Comparison of ENCODE assay signal across 1 fruit fly cellular context in the genomic region with DNA sequence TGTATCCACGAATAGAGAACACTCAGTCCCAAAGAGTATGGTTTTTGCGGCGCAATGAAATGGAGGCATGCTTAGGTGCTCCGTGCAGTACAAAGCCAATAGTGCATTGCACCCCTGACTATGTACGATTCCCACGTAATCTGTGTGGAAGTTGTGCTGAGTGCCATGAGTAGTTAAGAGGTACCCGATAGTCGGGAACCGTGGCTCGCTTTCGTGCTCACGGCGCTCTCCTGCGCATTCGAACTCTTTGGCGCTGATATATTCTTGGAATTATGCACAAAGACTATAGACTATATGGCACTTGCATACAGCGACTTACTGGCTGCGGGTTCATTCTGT.
A peak's percentile ranks its signal among the peaks of the same experiment; 100 is the strongest.
TF ChIP-seq lines count a peak whose summit lies in the region.

No protein-coding gene starts in this region.

TF ChIP-seq in whole organism, embryonic, 481 proteins besides CTCF, POLR2A, EP300 and RAD21 (continued from another document and continues in another):
- TF ChIP-seq CG34422 (GFP tag; IDR thresholded peaks at IDR 0.05; lab: Robert Waterston, UW) (no peak), CG31365 (tag; optimal IDR thresholded peaks at IDR 0.05; lab: Kevin White, UChicago) (no peak), sr (GFP tag; IDR thresholded peaks at IDR 0.05; lab: Robert Waterston, UW) (no peak), CG7745 (tag; optimal IDR thresholded peaks at IDR 0.05; lab: Kevin White, UChicago) (no peak), onecut (GFP tag; IDR thresholded peaks at IDR 0.05; lab: Robert Waterston, UW) (no peak), ranshi (GFP tag; IDR thresholded peaks at IDR 0.05; lab: Robert Waterston, UW) (no peak), CG43689 (GFP tag; IDR thresholded peaks at IDR 0.05; lab: Robert Waterston, UW) (no peak), az2 (GFP tag; optimal IDR thresholded peaks at IDR 0.05; lab: Kevin White, UChicago) (no peak), Dek (tag; optimal IDR thresholded peaks at IDR 0.05; lab: Kevin White, UChicago) (no peak), CG2120 (GFP tag; optimal IDR thresholded peaks at IDR 0.05; lab: Kevin White, UChicago) (peak; percentile 28), dmrt11E (tag; optimal IDR thresholded peaks at IDR 0.05; lab: Kevin White, UChicago) (no peak), gsb-n (tag; optimal IDR thresholded peaks at IDR 0.05; lab: Kevin White, UChicago) (no peak), H15 (GFP tag; IDR thresholded peaks at IDR 0.05; lab: Robert Waterston, UW) (no peak), CG42726 (GFP tag; IDR thresholded peaks at IDR 0.05; lab: Robert Waterston, UW; ENCODE audit: partially characterized antibody) (no peak), danr (GFP tag; IDR thresholded peaks at IDR 0.05; lab: Robert Waterston, UW) (no peak), lilli (GFP tag; optimal IDR thresholded peaks at IDR 0.05; lab: Kevin White, UChicago) (no peak), CG11093 (GFP tag; IDR thresholded peaks at IDR 0.05; lab: Robert Waterston, UW) (no peak), CG8388 (GFP tag; optimal IDR thresholded peaks at IDR 0.05; lab: Kevin White, UChicago) (no peak), CG7357 (GFP tag; IDR thresholded peaks at IDR 0.05; lab: Robert Waterston, UW) (no peak), Ssrp (tag; optimal IDR thresholded peaks at IDR 0.05; lab: Kevin White, UChicago) (no peak), CG13894 (tag; optimal IDR thresholded peaks at IDR 0.05; lab: Kevin White, UChicago) (no peak), tx (GFP tag; optimal IDR thresholded peaks at IDR 0.05; lab: Kevin White, UChicago) (peak; percentile 8), CG6813 (GFP tag; optimal IDR thresholded peaks at IDR 0.05; lab: Kevin White, UChicago) (no peak), Ets65A (GFP tag; lab: Kevin White, UChicago) (no peak), Hr39 (optimal IDR thresholded peaks at IDR 0.05; lab: Kevin White, UChicago) (no peak), CG11456 (GFP tag; IDR thresholded peaks at IDR 0.05; lab: Robert Waterston, UW) (no peak), Mad (GFP tag; optimal IDR thresholded peaks at IDR 0.05; lab: Kevin White, UChicago) (no peak), CG8281 (tag; optimal IDR thresholded peaks at IDR 0.05; lab: Kevin White, UChicago) (no peak), org-1 (GFP tag; optimal IDR thresholded peaks at IDR 0.05; lab: Kevin White, UChicago) (peak; percentile 4), CG14014 (GFP tag; IDR thresholded peaks at IDR 0.05; lab: Robert Waterston, UW) (no peak), Gsc (GFP tag; IDR thresholded peaks at IDR 0.05; lab: Robert Waterston, UW) (no peak), shn (GFP tag; optimal IDR thresholded peaks at IDR 0.05; lab: Kevin White, UChicago) (no peak), CG9817 (tag; optimal IDR thresholded peaks at IDR 0.05; lab: Kevin White, UChicago) (no peak), Elba2 (GFP tag; optimal IDR thresholded peaks at IDR 0.05; lab: Kevin White, UChicago) (no peak), Sin3A (optimal IDR thresholded peaks at IDR 0.05; lab: Kevin White, UChicago) (no peak), CG6854 (GFP tag; optimal IDR thresholded peaks at IDR 0.05; lab: Kevin White, UChicago) (no peak), psq (GFP tag; optimal IDR thresholded peaks at IDR 0.05; lab: Kevin White, UChicago) (no peak), Meics (GFP tag; optimal IDR thresholded peaks at IDR 0.05; lab: Kevin White, UChicago) (no peak), Atf6 (GFP tag; IDR thresholded peaks at IDR 0.05; lab: Robert Waterston, UW) (no peak; the same call in 1 of the 2 replicates), fd102C (GFP tag; optimal IDR thresholded peaks at IDR 0.05; lab: Kevin White, UChicago) (no peak), nerfin-1 (tag; optimal IDR thresholded peaks at IDR 0.05; lab: Kevin White, UChicago) (no peak), tll (GFP tag; optimal IDR thresholded peaks at IDR 0.05; lab: Kevin White, UChicago) (no peak), CG2129 (GFP tag; IDR thresholded peaks at IDR 0.05; lab: Robert Waterston, UW; ENCODE audit: partially characterized antibody) (no peak), mirr (GFP tag; optimal IDR thresholded peaks at IDR 0.05; lab: Kevin White, UChicago) (no peak), unc-4 (GFP tag; IDR thresholded peaks at IDR 0.05; lab: Robert Waterston, UW; ENCODE audit: partially characterized antibody) (no peak), CG10565 (GFP tag; optimal IDR thresholded peaks at IDR 0.05; lab: Kevin White, UChicago) (no peak), CG1529 (GFP tag; optimal IDR thresholded peaks at IDR 0.05; lab: Kevin White, UChicago) (no peak), CG9876 (GFP tag; optimal IDR thresholded peaks at IDR 0.05; lab: Kevin White, UChicago) (no peak), Nf-YA (GFP tag; IDR thresholded peaks at IDR 0.05; lab: Robert Waterston, UW) (no peak), E2f2 (GFP tag; IDR thresholded peaks at IDR 0.05; lab: Robert Waterston, UW) (no peak), gcm2 (GFP tag; optimal IDR thresholded peaks at IDR 0.05; lab: Kevin White, UChicago) (no peak), gt (GFP tag; IDR thresholded peaks at IDR 0.05; lab: Robert Waterston, UW) (no peak), eve (GFP tag; optimal IDR thresholded peaks at IDR 0.05; lab: Kevin White, UChicago) (no peak), CG12744 (GFP tag; optimal IDR thresholded peaks at IDR 0.05; lab: Kevin White, UChicago) (no peak), esg (GFP tag; conservative IDR thresholded peaks at IDR 0.05; lab: Robert Waterston, UW) (0 out of 2 replicates have a peak, but pooled peaks have one; percentile 9), slbo (GFP tag; IDR thresholded peaks at IDR 0.05; lab: Robert Waterston, UW) (peak; percentile 37; the same call in 1 of the 2 replicates), CG11696 (GFP tag; IDR thresholded peaks at IDR 0.05; lab: Robert Waterston, UW) (no peak), twi (tag; optimal IDR thresholded peaks at IDR 0.05; lab: Kevin White, UChicago) (no peak), otp (GFP tag; IDR thresholded peaks at IDR 0.05; lab: Robert Waterston, UW) (no peak), tgo (GFP tag; IDR thresholded peaks at IDR 0.05; lab: Robert Waterston, UW) (no peak), BEAF-32 (GFP tag; optimal IDR thresholded peaks at IDR 0.05; lab: Kevin White, UChicago) (no peak), Rfx (GFP tag; IDR thresholded peaks at IDR 0.05; lab: Robert Waterston, UW) (peak; percentile 34; the same call in 1 of the 2 replicates), chn (GFP tag; optimal IDR thresholded peaks at IDR 0.05; lab: Kevin White, UChicago) (no peak), Ravus (GFP tag; IDR thresholded peaks at IDR 0.05; lab: Robert Waterston, UW) (no peak), CG12104 (GFP tag; optimal IDR thresholded peaks at IDR 0.05; lab: Kevin White, UChicago) (no peak), caup (GFP tag; optimal IDR thresholded peaks at IDR 0.05; lab: Kevin White, UChicago; ENCODE audit: severe bottlenecking) (no peak), CG18262 (tag; optimal IDR thresholded peaks at IDR 0.05; lab: Kevin White, UChicago) (no peak), crol (GFP tag; IDR thresholded peaks at IDR 0.05; lab: Robert Waterston, UW) (no peak), peb (GFP tag; IDR thresholded peaks at IDR 0.05; lab: Robert Waterston, UW) (no peak), Ptx1 (GFP tag; IDR thresholded peaks at IDR 0.05; lab: Robert Waterston, UW) (peak; percentile 59), Jarid2 (GFP tag; optimal IDR thresholded peaks at IDR 0.05; lab: Kevin White, UChicago) (no peak), Doc2 (GFP tag; IDR thresholded peaks at IDR 0.05; lab: Robert Waterston, UW) (no peak), CG12219 (GFP tag; optimal IDR thresholded peaks at IDR 0.05; lab: Kevin White, UChicago) (no peak), usp (GFP tag; optimal IDR thresholded peaks at IDR 0.05; lab: Kevin White, UChicago) (no peak), Drgx (GFP tag; IDR thresholded peaks at IDR 0.05; lab: Robert Waterston, UW) (peak; percentile 73), CG12299 (tag; optimal IDR thresholded peaks at IDR 0.05; lab: Kevin White, UChicago) (no peak), sug (tag; optimal IDR thresholded peaks at IDR 0.05; lab: Kevin White, UChicago) (no peak), inv (GFP tag; IDR thresholded peaks at IDR 0.05; lab: Robert Waterston, UW; ENCODE audit: partially characterized antibody) (no peak), Chrac-16 (GFP tag; optimal IDR thresholded peaks at IDR 0.05; lab: Kevin White, UChicago) (no peak), pnt (GFP tag; optimal IDR thresholded peaks at IDR 0.05; lab: Kevin White, UChicago) (peak; percentile 4), Trl (optimal IDR thresholded peaks at IDR 0.05; lab: Kevin White, UChicago) (peak in 1 of 2 experiments; percentile 3), Trl (GFP tag; optimal IDR thresholded peaks at IDR 0.05; lab: Kevin White, UChicago) (no peak), sqz (GFP tag; optimal IDR thresholded peaks at IDR 0.05; lab: Kevin White, UChicago) (no peak), nau (GFP tag; optimal IDR thresholded peaks at IDR 0.05; lab: Kevin White, UChicago) (no peak), slou (GFP tag; optimal IDR thresholded peaks at IDR 0.05; lab: Kevin White, UChicago) (no peak), CG6175 (GFP tag; IDR thresholded peaks at IDR 0.05; lab: Robert Waterston, UW) (no peak), Poxn (GFP tag; IDR thresholded peaks at IDR 0.05; lab: Robert Waterston, UW) (no peak), ci (GFP tag; IDR thresholded peaks at IDR 0.05; lab: Robert Waterston, UW) (no peak), CG11504 (tag; optimal IDR thresholded peaks at IDR 0.05; lab: Kevin White, UChicago) (peak; percentile 9), Bdp1 (GFP tag; optimal IDR thresholded peaks at IDR 0.05; lab: Kevin White, UChicago) (no peak), HmgZ (tag; optimal IDR thresholded peaks at IDR 0.05; lab: Kevin White, UChicago) (no peak), CG12391 (tag; optimal IDR thresholded peaks at IDR 0.05; lab: Kevin White, UChicago) (no peak), CG11398 (GFP tag; optimal IDR thresholded peaks at IDR 0.05; lab: Kevin White, UChicago) (no peak), Ets97D (GFP tag; optimal IDR thresholded peaks at IDR 0.05; lab: Kevin White, UChicago) (no peak), pb (GFP tag; optimal IDR thresholded peaks at IDR 0.05; lab: Kevin White, UChicago) (no peak), emc (GFP tag; optimal IDR thresholded peaks at IDR 0.05; lab: Kevin White, UChicago) (no peak), pita (GFP tag; optimal IDR thresholded peaks at IDR 0.05; lab: Kevin White, UChicago) (no peak), lbe (GFP tag; optimal IDR thresholded peaks at IDR 0.05; lab: Kevin White, UChicago) (peak; percentile 43), bcd (GFP tag; optimal IDR thresholded peaks at IDR 0.05; lab: Kevin White, UChicago) (no peak), CG18011 (GFP tag; optimal IDR thresholded peaks at IDR 0.05; lab: Kevin White, UChicago) (no peak), CG11085 (GFP tag; IDR thresholded peaks at IDR 0.05; lab: Robert Waterston, UW) (no peak), fru (optimal IDR thresholded peaks at IDR 0.05; lab: Kevin White, UChicago) (no peak), CG4730 (GFP tag; IDR thresholded peaks at IDR 0.05; lab: Robert Waterston, UW) (no peak), wdn (GFP tag; IDR thresholded peaks at IDR 0.05; lab: Robert Waterston, UW) (no peak), CG12071 (GFP tag; optimal IDR thresholded peaks at IDR 0.05; lab: Kevin White, UChicago) (no peak), CG3281 (GFP tag; optimal IDR thresholded peaks at IDR 0.05; lab: Kevin White, UChicago) (no peak), CG2199 (GFP tag; IDR thresholded peaks at IDR 0.05; lab: Robert Waterston, UW) (no peak), CG34376 (GFP tag; optimal IDR thresholded peaks at IDR 0.05; lab: Kevin White, UChicago) (no peak), scrt (GFP tag; optimal IDR thresholded peaks at IDR 0.05; lab: Kevin White, UChicago) (no peak), CG13624 (GFP tag; optimal IDR thresholded peaks at IDR 0.05; lab: Kevin White, UChicago) (peak; percentile 26), row (GFP tag; IDR thresholded peaks at IDR 0.05; lab: Robert Waterston, UW) (peak; percentile 76), Adf1 (GFP tag; IDR thresholded peaks at IDR 0.05; lab: Robert Waterston, UW) (no peak), CG13123 (GFP tag; optimal IDR thresholded peaks at IDR 0.05; lab: Kevin White, UChicago) (no peak), hth (optimal IDR thresholded peaks at IDR 0.05; lab: Kevin White, UChicago) (no peak), cas (GFP tag; IDR thresholded peaks at IDR 0.05; lab: Robert Waterston, UW) (no peak), cg (GFP tag; optimal IDR thresholded peaks at IDR 0.05; lab: Kevin White, UChicago) (no peak), Max (GFP tag; optimal IDR thresholded peaks at IDR 0.05; lab: Kevin White, UChicago) (no peak), disco-r (GFP tag; optimal IDR thresholded peaks at IDR 0.05; lab: Kevin White, UChicago) (no peak), CG10462 (GFP tag; optimal IDR thresholded peaks at IDR 0.05; lab: Kevin White, UChicago) (no peak), bsh (GFP tag; optimal IDR thresholded peaks at IDR 0.05; lab: Kevin White, UChicago) (peak in 1 of 2 experiments; percentile 31), Awh (GFP tag; IDR thresholded peaks at IDR 0.05; lab: Robert Waterston, UW) (no peak), gce (GFP tag; IDR thresholded peaks at IDR 0.05; lab: Robert Waterston, UW) (0 out of 3 replicates have a peak, but pooled peaks have one; percentile 21), vnd (GFP tag; IDR thresholded peaks at IDR 0.05; lab: Robert Waterston, UW; ENCODE audit: partially characterized antibody) (no peak), Spps (tag; optimal IDR thresholded peaks at IDR 0.05; lab: Kevin White, UChicago) (no peak), CG17328 (GFP tag; IDR thresholded peaks at IDR 0.05; lab: Robert Waterston, UW) (no peak), Hand (GFP tag; optimal IDR thresholded peaks at IDR 0.05; lab: Kevin White, UChicago) (no peak), CG8765 (GFP tag; IDR thresholded peaks at IDR 0.05; lab: Robert Waterston, UW) (no peak), Oaz (GFP tag; IDR thresholded peaks at IDR 0.05; lab: Robert Waterston, UW) (no peak), gem (tag; optimal IDR thresholded peaks at IDR 0.05; lab: Kevin White, UChicago) (peak; percentile 25), CG3838 (GFP tag; optimal IDR thresholded peaks at IDR 0.05; lab: Kevin White, UChicago) (no peak), crp (GFP tag; optimal IDR thresholded peaks at IDR 0.05; lab: Kevin White, UChicago) (no peak), CG9797 (GFP tag; optimal IDR thresholded peaks at IDR 0.05; lab: Kevin White, UChicago) (no peak), kni (GFP tag; optimal IDR thresholded peaks at IDR 0.05; lab: Kevin White, UChicago) (no peak), H2.0 (GFP tag; IDR thresholded peaks at IDR 0.05; lab: Robert Waterston, UW) (no peak), lmd (GFP tag; IDR thresholded peaks at IDR 0.05; lab: Robert Waterston, UW) (peak; percentile 23; the same call in 1 of the 2 replicates), vfl (GFP tag; optimal IDR thresholded peaks at IDR 0.05; lab: Kevin White, UChicago) (no peak), CG17359 (tag; optimal IDR thresholded peaks at IDR 0.05; lab: Kevin White, UChicago) (no peak)
